Fruit fly (Drosophila melanogaster): Measurements from ENCODE around the gene AkhR.

dm6 chr2L:6745522-6745921 is 29.5 kb upstream of the AkhR start, which contains the start of gene CG31910:
- TF ChIP-seq pan (optimal IDR thresholded peaks at IDR 0.05) (no peak), psq (optimal IDR thresholded peaks at IDR 0.05) (no peak), Dll (optimal IDR thresholded peaks at IDR 0.05) (no peak), usp (GFP tag; optimal IDR thresholded peaks at IDR 0.05) (no peak)
